Fruit fly (Drosophila melanogaster) whole organism, embryonic: ENCODE results near the gene CG13623.
A peak's percentile ranks its signal among the peaks of the same experiment; 100 is the strongest.

ENCODE experiments used
- CG1024 ChIP-seq: fragments of 200-800 bp; sonication (Bioruptor generic); IDR thresholded peaks from 2 replicates; pipeline ENCODE4 v1.3.6; 2022; ENCODE audit warnings: missing biosample characterization, missing genetic modification characterization
- CG11696 ChIP-seq: fragments of 200-800 bp; sonication (Bioruptor generic); IDR thresholded peaks from 2 replicates; pipeline ENCODE4 v1.3.6; 2022; ENCODE audit warnings: missing biosample characterization, missing genetic modification characterization
- CG12659 ChIP-seq: fragments of 200-800 bp; sonication (Bioruptor generic); optimal IDR thresholded peaks from 3 replicates; lab custom pipeline; 2017; ENCODE audit warnings: mild to moderate bottlenecking, missing biosample characterization, missing genetic modification reagents, missing genetic modification characterization
- CG13424 ChIP-seq: fragments of 200-800 bp; sonication (Bioruptor generic); optimal IDR thresholded peaks from 2 replicates; lab custom pipeline; 2019; ENCODE audit warnings: missing biosample characterization, mild to moderate bottlenecking, missing genetic modification characterization, moderate library complexity
- CG14860 ChIP-seq: fragments of 200-800 bp; sonication (Bioruptor generic); IDR thresholded peaks from 3 replicates; pipeline ENCODE4 v1.3.6; 2022; ENCODE audit warnings: missing biosample characterization, missing genetic modification characterization; ENCODE audit not compliant: partially characterized antibody
- CG16813 ChIP-seq: fragments of 200-800 bp; sonication (Bioruptor generic); IDR thresholded peaks from 3 replicates; pipeline ENCODE4 v1.3.6; 2022; ENCODE audit warnings: missing biosample characterization, missing genetic modification characterization; ENCODE audit not compliant: partially characterized antibody
- CG17802 ChIP-seq: fragments of 200-800 bp; sonication (Bioruptor generic); optimal IDR thresholded peaks from 2 replicates; lab custom pipeline; 2018; ENCODE audit warnings: missing biosample characterization, mild to moderate bottlenecking, missing genetic modification characterization, moderate library complexity
- CG17912 ChIP-seq: fragments of 200-800 bp; sonication (Bioruptor generic); optimal IDR thresholded peaks from 2 replicates; lab custom pipeline; 2018; ENCODE audit warnings: missing biosample characterization, mild to moderate bottlenecking, missing genetic modification characterization
- CG31388 ChIP-seq: fragments of 200-800 bp; sonication (Bioruptor generic); optimal IDR thresholded peaks from 2 replicates; lab custom pipeline; 2016; ENCODE audit warnings: missing biosample characterization, missing genetic modification characterization
- CG31441 ChIP-seq: fragments of 200-800 bp; sonication (Bioruptor generic); IDR thresholded peaks from 2 replicates; pipeline ENCODE4 v1.3.6; 2022; ENCODE audit warnings: missing biosample characterization, missing genetic modification characterization
- CG4617 ChIP-seq: fragments of 200-800 bp; sonication (Bioruptor generic); optimal IDR thresholded peaks from 3 replicates; lab custom pipeline; 2016; ENCODE audit warnings: missing biosample characterization, missing genetic modification characterization, borderline replicate concordance
- CG4707 ChIP-seq: fragments of 200-800 bp; sonication (Bioruptor generic); optimal IDR thresholded peaks from 2 replicates; lab custom pipeline; 2018; ENCODE audit warnings: missing biosample characterization, mild to moderate bottlenecking, missing genetic modification characterization, moderate library complexity
- CG4730 ChIP-seq: fragments of 200-800 bp; sonication (Bioruptor generic); IDR thresholded peaks from 2 replicates; pipeline ENCODE4 v1.3.6; 2022; ENCODE audit warnings: missing biosample characterization, missing genetic modification characterization
- CG6272 ChIP-seq: fragments of 200-800 bp; sonication (Bioruptor generic); IDR thresholded peaks from 2 replicates; pipeline ENCODE4 v1.3.6; 2022; ENCODE audit warnings: missing biosample characterization, missing genetic modification characterization
- CG6683 ChIP-seq: fragments of 200-800 bp; sonication (Bioruptor generic); optimal IDR thresholded peaks from 2 replicates; lab custom pipeline; 2017; ENCODE audit warnings: missing biosample characterization, mild to moderate bottlenecking, missing genetic modification characterization, missing genetic modification reagents
- CG6791 ChIP-seq: fragments of 200-800 bp; sonication (Bioruptor generic); IDR thresholded peaks from 3 replicates; pipeline ENCODE4 v1.3.6; 2022; ENCODE audit warnings: missing biosample characterization, missing genetic modification characterization; ENCODE audit not compliant: partially characterized antibody
- CG6854 ChIP-seq: fragments of 200-800 bp; sonication (Bioruptor generic); optimal IDR thresholded peaks from 3 replicates; lab custom pipeline; 2017; ENCODE audit warnings: missing biosample characterization, mild to moderate bottlenecking, missing genetic modification characterization
- CG7963 ChIP-seq: fragments of 200-800 bp; sonication (Bioruptor generic); IDR thresholded peaks from 3 replicates; pipeline ENCODE4 v1.3.6; 2022; ENCODE audit warnings: missing biosample characterization, missing genetic modification characterization; ENCODE audit not compliant: partially characterized antibody
- CG8281 ChIP-seq: fragments of 200-800 bp; sonication (Bioruptor generic); optimal IDR thresholded peaks from 2 replicates; lab custom pipeline; 2018; ENCODE audit warnings: missing biosample characterization, mild to moderate bottlenecking, missing genetic modification characterization, moderate library complexity
- CG8478 ChIP-seq: fragments of >200 bp; optimal IDR thresholded peaks from 2 replicates; lab custom pipeline; 2018
- CG9437 ChIP-seq: fragments of 200-800 bp; sonication (Bioruptor generic); optimal IDR thresholded peaks from 2 replicates; lab custom pipeline; 2018; ENCODE audit warnings: missing biosample characterization, mild to moderate bottlenecking, missing genetic modification characterization
- CTCF ChIP-seq: fragments of 200-800 bp; sonication (Bioruptor generic); optimal IDR thresholded peaks from 2 replicates; lab custom pipeline; 2017; ENCODE audit warnings: missing biosample characterization, mild to moderate bottlenecking, missing genetic modification characterization, moderate library complexity
- Camta ChIP-seq: fragments of 200-800 bp; sonication (Bioruptor generic); optimal IDR thresholded peaks from 2 replicates; lab custom pipeline; 2016; ENCODE audit warnings: missing biosample characterization, missing genetic modification characterization
- D ChIP-seq, 2 experiments: fragments of 200-800 bp in 1 of 2; fragments of >200 bp in 1 of 2; sonication (Bioruptor generic) in 1 of 2; optimal IDR thresholded peaks; 2 replicates in 1 of 2; 3 replicates in 1 of 2; lab custom pipeline; 2017; ENCODE audit warnings: mild to moderate bottlenecking in 1 of 2, missing biosample characterization in 1 of 2, missing genetic modification characterization in 1 of 2, missing genetic modification reagents in 1 of 2
- Dad ChIP-seq: fragments of 200-800 bp; sonication (Bioruptor generic); optimal IDR thresholded peaks from 3 replicates; lab custom pipeline; 2016; ENCODE audit warnings: missing biosample characterization, missing genetic modification characterization
- Dfd ChIP-seq, 2 experiments: fragments of >200 bp; optimal IDR thresholded peaks; 2 replicates each; lab custom pipeline; 2017; ENCODE audit warnings: missing biosample characterization in 2 of 2, missing genetic modification characterization in 2 of 2
- Dip3 ChIP-seq: fragments of 200-800 bp; sonication (Bioruptor generic); optimal IDR thresholded peaks from 3 replicates; lab custom pipeline; 2016; ENCODE audit warnings: missing biosample characterization, missing genetic modification characterization
- Doc3 ChIP-seq: fragments of 200-800 bp; sonication (Bioruptor generic); IDR thresholded peaks from 3 replicates; pipeline ENCODE4 v1.3.6; 2022; ENCODE audit warnings: missing biosample characterization, missing genetic modification characterization; ENCODE audit not compliant: partially characterized antibody
- Drgx ChIP-seq: fragments of 200-800 bp; sonication (Bioruptor generic); IDR thresholded peaks from 2 replicates; pipeline ENCODE4 v1.3.6; 2022; ENCODE audit warnings: missing biosample characterization, missing genetic modification characterization
- HmgD ChIP-seq: fragments of 200-800 bp; sonication (Bioruptor generic); optimal IDR thresholded peaks from 3 replicates; lab custom pipeline; 2016; ENCODE audit warnings: missing biosample characterization, missing genetic modification characterization
- Opbp ChIP-seq: fragments of 200-800 bp; sonication (Bioruptor generic); IDR thresholded peaks from 3 replicates; pipeline ENCODE4 v1.3.6; 2022; ENCODE audit warnings: missing biosample characterization, missing genetic modification characterization; ENCODE audit not compliant: partially characterized antibody
- Xbp1 ChIP-seq: fragments of 200-800 bp; sonication (Bioruptor generic); optimal IDR thresholded peaks from 3 replicates; lab custom pipeline; 2016; ENCODE audit warnings: missing biosample characterization, mild to moderate bottlenecking, missing genetic modification characterization
- ab ChIP-seq: fragments of 200-800 bp; sonication (Bioruptor generic); optimal IDR thresholded peaks from 2 replicates; lab custom pipeline; 2016; ENCODE audit warnings: missing biosample characterization, missing genetic modification characterization
- amos ChIP-seq: fragments of 200-800 bp; sonication (Bioruptor generic); IDR thresholded peaks from 2 replicates; pipeline ENCODE4 v1.3.6; 2022; ENCODE audit warnings: missing biosample characterization, missing genetic modification characterization; ENCODE audit not compliant: partially characterized antibody
- bigmax ChIP-seq: fragments of 200-800 bp; sonication (Bioruptor generic); optimal IDR thresholded peaks from 2 replicates; lab custom pipeline; 2018; ENCODE audit warnings: missing biosample characterization, mild to moderate bottlenecking, missing genetic modification characterization
- cad ChIP-seq: fragments of >200 bp; optimal IDR thresholded peaks from 2 replicates; lab custom pipeline; 2017; ENCODE audit warnings: missing biosample characterization, missing genetic modification characterization
- chm ChIP-seq: fragments of 200-800 bp; sonication (Bioruptor generic); IDR thresholded peaks from 2 replicates; pipeline ENCODE4 v1.3.6; 2022; ENCODE audit warnings: missing biosample characterization, missing genetic modification characterization
- crc ChIP-seq: fragments of 200-800 bp; sonication (Bioruptor generic); optimal IDR thresholded peaks from 2 replicates; lab custom pipeline; 2016; ENCODE audit warnings: missing biosample characterization, missing genetic modification characterization
- disco-r ChIP-seq: fragments of 200-800 bp; sonication (Bioruptor generic); optimal IDR thresholded peaks from 2 replicates; lab custom pipeline; 2016; ENCODE audit warnings: missing biosample characterization, missing genetic modification characterization
- fd96Cb ChIP-seq: fragments of 200-800 bp; sonication (Bioruptor generic); optimal IDR thresholded peaks from 2 replicates; lab custom pipeline; 2018; ENCODE audit warnings: missing biosample characterization, mild to moderate bottlenecking, missing genetic modification characterization, moderate library complexity
- fru ChIP-seq: fragments of >200 bp; optimal IDR thresholded peaks from 2 replicates; lab custom pipeline; 2017
- gcm2 ChIP-seq: fragments of 200-800 bp; sonication (Bioruptor generic); optimal IDR thresholded peaks from 2 replicates; lab custom pipeline; 2016; ENCODE audit warnings: missing biosample characterization, missing genetic modification characterization
- gt ChIP-seq: fragments of 200-800 bp; sonication (Bioruptor generic); IDR thresholded peaks from 2 replicates; pipeline ENCODE4 v1.3.6; 2022; ENCODE audit warnings: missing biosample characterization, missing genetic modification characterization
- ind ChIP-seq: fragments of 200-800 bp; sonication (Bioruptor generic); optimal IDR thresholded peaks from 3 replicates; lab custom pipeline; 2016; ENCODE audit warnings: missing biosample characterization, missing genetic modification characterization
- mld ChIP-seq: fragments of 200-800 bp; sonication (Bioruptor generic); IDR thresholded peaks from 3 replicates; pipeline ENCODE4 v1.3.6; 2022; ENCODE audit warnings: missing biosample characterization, missing genetic modification characterization; ENCODE audit not compliant: partially characterized antibody
- otp ChIP-seq: fragments of 200-800 bp; sonication (Bioruptor generic); IDR thresholded peaks from 3 replicates; pipeline ENCODE4, ENCODE4 v1.3.6; 2022; ENCODE audit warnings: missing biosample characterization, missing genetic modification characterization
- row ChIP-seq: fragments of 200-800 bp; sonication (Bioruptor generic); IDR thresholded peaks from 3 replicates; pipeline ENCODE4 v1.3.6; 2022; ENCODE audit warnings: missing biosample characterization, missing genetic modification characterization
- tap ChIP-seq: fragments of 200-800 bp; optimal IDR thresholded peaks from 3 replicates; lab custom pipeline; 2019; ENCODE audit warnings: missing biosample characterization, mild to moderate bottlenecking, missing genetic modification characterization, moderate library complexity
- tx ChIP-seq: fragments of 200-800 bp; sonication (Bioruptor generic); optimal IDR thresholded peaks from 2 replicates; lab custom pipeline; 2016; ENCODE audit warnings: missing biosample characterization, missing genetic modification characterization
- vnd ChIP-seq: fragments of 200-800 bp; sonication (Bioruptor generic); IDR thresholded peaks from 3 replicates; pipeline ENCODE4 v1.3.6; 2022; ENCODE audit warnings: missing biosample characterization, missing genetic modification characterization; ENCODE audit not compliant: partially characterized antibody
- yki ChIP-seq: fragments of >200 bp; optimal IDR thresholded peaks from 3 replicates; lab custom pipeline; 2018

CG13623 gene

dm6 chr3R:24557020-24557465, 26.7 kb upstream of the CG13623 start (continued):
- no peak; the same call in 1 of the 2 replicates for TF ChIP-seq CG4730 (GFP tag; lab: Robert Waterston, UW)
- no peak for TF ChIP-seq CG8281
- peak; percentile 32 for TF ChIP-seq CG31388 (GFP tag; lab: Kevin White, UChicago)
- TF ChIP-seq CG4617 (GFP tag; lab: Kevin White, UChicago): peak; percentile 50
- no peak; the same call in 1 of the 2 replicates for TF ChIP-seq gt (GFP tag; lab: Robert Waterston, UW)
- no peak for TF ChIP-seq CG17802 (tag; lab: Kevin White, UChicago)
- no peak for TF ChIP-seq CG9437
- no peak for TF ChIP-seq CG6683
- peak; percentile 49 for TF ChIP-seq CG13424 (tag; lab: Kevin White, UChicago)
- peak; percentile 45 for TF ChIP-seq tx
- peak; percentile 83 for TF ChIP-seq CG16813 (GFP tag; lab: Robert Waterston, UW)
- TF ChIP-seq fru (lab: Kevin White, UChicago): no peak
- peak; percentile 61 for TF ChIP-seq gcm2
- no peak for TF ChIP-seq otp (GFP tag; lab: Robert Waterston, UW)
- TF ChIP-seq crc (GFP tag; lab: Kevin White, UChicago): no peak
- no peak for TF ChIP-seq cad (GFP tag; lab: Kevin White, UChicago)
- TF ChIP-seq Xbp1 (GFP tag; lab: Kevin White, UChicago): peak; percentile 86
- peak; percentile 99 for TF ChIP-seq CTCF (GFP tag; lab: Kevin White, UChicago)
- TF ChIP-seq bigmax (GFP tag; lab: Kevin White, UChicago): no peak
- TF ChIP-seq CG6854 (GFP tag; lab: Kevin White, UChicago): no peak
- TF ChIP-seq CG31441 (GFP tag; lab: Robert Waterston, UW): no peak; the same call in 1 of the 2 replicates
- TF ChIP-seq ab: peak; percentile 24
- no peak for TF ChIP-seq Drgx (GFP tag; lab: Robert Waterston, UW)
- peak; percentile 73 for TF ChIP-seq chm (GFP tag; lab: Robert Waterston, UW)
- TF ChIP-seq disco-r (GFP tag; lab: Kevin White, UChicago): no peak
- no peak for TF ChIP-seq Doc3 (GFP tag; lab: Robert Waterston, UW)
- TF ChIP-seq fd96Cb (tag; lab: Kevin White, UChicago): no peak
- TF ChIP-seq CG1024 (GFP tag; lab: Robert Waterston, UW): 0 out of 2 replicates have a peak, but pooled peaks have one; percentile 39
- TF ChIP-seq Dip3 (GFP tag; lab: Kevin White, UChicago): peak; percentile 68
- TF ChIP-seq tap (tag; lab: Kevin White, UChicago): no peak

DNA sequence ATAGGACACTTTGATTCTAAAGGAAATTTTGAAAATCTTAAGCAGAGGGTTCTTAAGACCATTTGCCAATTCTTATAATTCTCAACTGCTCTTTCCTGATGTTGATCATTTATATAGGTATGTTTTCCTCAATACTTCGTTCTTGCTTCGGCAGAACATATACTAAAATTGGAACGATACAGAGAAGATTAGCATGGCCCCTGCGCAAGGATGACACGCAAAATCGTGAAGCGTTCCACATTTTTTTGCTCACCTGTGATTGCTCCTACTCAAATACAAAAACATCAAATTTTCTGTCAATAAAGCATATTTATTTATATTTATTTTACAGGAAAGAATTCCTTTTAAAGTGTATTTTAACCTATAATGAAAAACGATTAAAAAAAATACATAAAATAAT, 26.2 kb upstream of the CG13623 start:
- no peak for TF ChIP-seq D (optimal IDR thresholded peaks at IDR 0.05; lab: Kevin White, UChicago)
- no peak for TF ChIP-seq D (GFP tag; optimal IDR thresholded peaks at IDR 0.05; lab: Kevin White, UChicago)
- no peak for TF ChIP-seq CG4707 (GFP tag; lab: Kevin White, UChicago)
- no peak for TF ChIP-seq ind
- TF ChIP-seq CG12659 (GFP tag; lab: Kevin White, UChicago): no peak
- peak; percentile 79 for TF ChIP-seq CG6791 (GFP tag; lab: Robert Waterston, UW)
- peak; percentile 33; the same call in 1 of the 3 replicates for TF ChIP-seq CG7963
- no peak for TF ChIP-seq HmgD (GFP tag; lab: Kevin White, UChicago)
- no peak for TF ChIP-seq CG8478 (lab: Kevin White, UChicago)
- peak; percentile 44; the same call in 2 of the 3 replicates for TF ChIP-seq Opbp (GFP tag; lab: Robert Waterston, UW)
- TF ChIP-seq mld (GFP tag; lab: Robert Waterston, UW): peak; percentile 92
- TF ChIP-seq CG16813 (GFP tag; lab: Robert Waterston, UW): peak; percentile 11
- no peak for TF ChIP-seq CG6272
- no peak for TF ChIP-seq yki (lab: Kevin White, UChicago)
- no peak for TF ChIP-seq CG17912 (GFP tag; lab: Kevin White, UChicago)
- no peak for TF ChIP-seq Dfd (GFP tag; optimal IDR thresholded peaks at IDR 0.05; lab: Kevin White, UChicago)
- TF ChIP-seq vnd (GFP tag; lab: Robert Waterston, UW): peak; percentile 6; the same call in 2 of the 3 replicates
- TF ChIP-seq Dad (GFP tag; lab: Kevin White, UChicago): no peak
- no peak for TF ChIP-seq CG11696
- TF ChIP-seq row (GFP tag; lab: Robert Waterston, UW): no peak
- TF ChIP-seq Camta (GFP tag; lab: Kevin White, UChicago): no peak
- peak; percentile 68; the same call in 1 of the 2 replicates for TF ChIP-seq amos (GFP tag; lab: Robert Waterston, UW)
- peak; percentile 47 for TF ChIP-seq CG14860 (GFP tag; lab: Robert Waterston, UW)
